Worm (Caenorhabditis elegans) whole organism, midembryonic: ENCODE measurements around the gene nog-1.

Source experiments
- T22C8.4 ChIP-seq: fragments of 200-800 bp; sonication (Bioruptor generic); IDR thresholded peaks from 2 replicates; pipeline ENCODE4 v1.3.6; 2022; ENCODE audit warnings: missing genetic modification characterization, missing compliant biosample characterization
- cog-1 ChIP-seq: sonication (generic microtip); optimal IDR thresholded peaks from 2 replicates; lab custom pipeline; 2016; ENCODE audit warnings: missing genetic modification characterization, missing compliant biosample characterization
- flt-1 ChIP-seq: fragments of 200-800 bp; sonication (Bioruptor generic); IDR thresholded peaks from 2 replicates; pipeline ENCODE4 v1.3.6; 2022; ENCODE audit warnings: missing genetic modification characterization, missing compliant biosample characterization
- klf-2 ChIP-seq: fragments of 200-800 bp; sonication (Bioruptor generic); conservative IDR thresholded peaks from 2 replicates; pipeline ENCODE4 v1.3.6; 2022; ENCODE audit warnings: missing genetic modification reagents, missing genetic modification characterization, missing compliant biosample characterization
- med-1 ChIP-seq: sonication (generic microtip); optimal IDR thresholded peaks from 2 replicates; lab custom pipeline; 2017; ENCODE audit warnings: missing genetic modification characterization, mild to moderate bottlenecking, missing compliant biosample characterization, antibody characterized with exemption, missing genetic modification reagents; ENCODE audit not compliant: insufficient read depth
- ref-1 ChIP-seq: fragments of 200-800 bp; sonication (Bioruptor generic); conservative IDR thresholded peaks from 2 replicates; pipeline ENCODE4 v1.3.6; 2022; ENCODE audit warnings: missing genetic modification reagents, missing genetic modification characterization, missing compliant biosample characterization
- tab-1 ChIP-seq: fragments of 200-800 bp; sonication (Bioruptor generic); IDR thresholded peaks from 2 replicates; pipeline ENCODE4 v1.3.6; 2022; ENCODE audit warnings: missing genetic modification characterization, missing compliant biosample characterization
- ztf-23 ChIP-seq: fragments of 200-800 bp; sonication (Bioruptor generic); IDR thresholded peaks from 2 replicates; pipeline ENCODE4 v1.3.6; 2022; ENCODE audit warnings: missing genetic modification reagents, missing genetic modification characterization, missing compliant biosample characterization
- ztf-29 ChIP-seq: fragments of 200-800 bp; sonication (Bioruptor generic); IDR thresholded peaks from 2 replicates; pipeline ENCODE4 v1.3.6; 2022; ENCODE audit warnings: missing genetic modification reagents, missing genetic modification characterization, missing compliant biosample characterization

ce11 chrIV:377791-378190, 15.9 kb upstream of the nog-1 start:
- no peak for TF ChIP-seq T22C8.4
- TF ChIP-seq flt-1 = no peak
- no peak for TF ChIP-seq ref-1 (GFP tag; lab: Robert Waterston, UW)
- TF ChIP-seq med-1 (GFP tag; lab: Kevin White, UChicago) = no peak
- TF ChIP-seq tab-1 = no peak
- TF ChIP-seq cog-1 (tag; lab: Kevin White, UChicago) = no peak
- TF ChIP-seq klf-2 (GFP tag; lab: Robert Waterston, UW) = no peak
- no peak for TF ChIP-seq ztf-23 (GFP tag; lab: Robert Waterston, UW)
- TF ChIP-seq ztf-29 (GFP tag; lab: Robert Waterston, UW) = no peak
